Worm (Caenorhabditis elegans): ENCODE data around the gene T05A7.12.

Gene T05A7.12

ce11 chrII:4686941-4687340 is 23.9 kb upstream of the T05A7.12 start, which contains the start of gene sre-39:
Gene sre-39 (plus strand): TSS chrII:4687241.
- TF ChIP-seq lsy-2 (tag; optimal IDR thresholded peaks at IDR 0.05) (no peak), zip-8 (tag; optimal IDR thresholded peaks at IDR 0.05) (no peak)

ce11 chrII:4684852-4685251 is 21.8 kb upstream of the T05A7.12 start:
- no peak for TF ChIP-seq M03D4.4 (tag; optimal IDR thresholded peaks at IDR 0.05)
- no peak for TF ChIP-seq blmp-1 (tag; optimal IDR thresholded peaks at IDR 0.05)
- no peak for TF ChIP-seq tbx-8 (GFP tag; optimal IDR thresholded peaks at IDR 0.05)
- no peak for TF ChIP-seq mab-5 (tag; optimal IDR thresholded peaks at IDR 0.05)
- TF ChIP-seq pha-4 (tag; optimal IDR thresholded peaks at IDR 0.05), result no peak
- no peak for TF ChIP-seq hlh-1 (tag; optimal IDR thresholded peaks at IDR 0.05)
- TF ChIP-seq ceh-83 (GFP tag; optimal IDR thresholded peaks at IDR 0.05), result no peak
- TF ChIP-seq lsy-2 (tag; optimal IDR thresholded peaks at IDR 0.05), result no peak
- no peak for TF ChIP-seq unc-39 (tag; optimal IDR thresholded peaks at IDR 0.05)
- no peak for TF ChIP-seq lin-13 (tag; optimal IDR thresholded peaks at IDR 0.05)
- TF ChIP-seq elt-3 (tag; optimal IDR thresholded peaks at IDR 0.05), result no peak
- TF ChIP-seq nhr-237 (tag; optimal IDR thresholded peaks at IDR 0.05), result no peak
- TF ChIP-seq cnd-1 (tag; optimal IDR thresholded peaks at IDR 0.05), result no peak
- no peak for TF ChIP-seq mls-2 (tag; optimal IDR thresholded peaks at IDR 0.05)
- TF ChIP-seq mep-1 (tag; optimal IDR thresholded peaks at IDR 0.05), result no peak

- TF ChIP-seq nhr-76 (tag; optimal IDR thresholded peaks at IDR 0.05) (no peak), mep-1 (tag; optimal IDR thresholded peaks at IDR 0.05) (no peak), mls-2 (tag; optimal IDR thresholded peaks at IDR 0.05) (no peak), nhr-12 (tag; optimal IDR thresholded peaks at IDR 0.05) (no peak), unc-62 (GFP tag; optimal IDR thresholded peaks at IDR 0.05) (no peak), zip-8 (tag; optimal IDR thresholded peaks at IDR 0.05) (no peak), M03D4.4 (tag; optimal IDR thresholded peaks at IDR 0.05) (no peak), blmp-1 (tag; optimal IDR thresholded peaks at IDR 0.05) (no peak), ces-1 (GFP tag; optimal IDR thresholded peaks at IDR 0.05) (no peak), drap-1 (GFP tag; optimal IDR thresholded peaks at IDR 0.05) (no peak), nhr-28 (tag; optimal IDR thresholded peaks at IDR 0.05) (no peak), ceh-39 (tag; optimal IDR thresholded peaks at IDR 0.05) (no peak), sem-2 (GFP tag; optimal IDR thresholded peaks at IDR 0.05) (no peak), snpc-4 (tag; optimal IDR thresholded peaks at IDR 0.05) (no peak)
Observed at ce11 chrII:4683693-4684092, 20.6 kb upstream of the T05A7.12 start, which contains the start of gene sre-40. Gene sre-40 (minus strand): TSS chrII:4683793.

- TF ChIP-seq lin-32 (GFP tag; optimal IDR thresholded peaks at IDR 0.05) (no peak), mab-5 (tag; optimal IDR thresholded peaks at IDR 0.05) (no peak), unc-39 (tag; optimal IDR thresholded peaks at IDR 0.05) (no peak), blmp-1 (tag; optimal IDR thresholded peaks at IDR 0.05) (no peak), tbx-8 (GFP tag; optimal IDR thresholded peaks at IDR 0.05) (no peak), ces-1 (GFP tag; optimal IDR thresholded peaks at IDR 0.05) (no peak), mep-1 (tag; optimal IDR thresholded peaks at IDR 0.05) (no peak), lin-13 (tag; optimal IDR thresholded peaks at IDR 0.05) (no peak), pha-4 (tag; optimal IDR thresholded peaks at IDR 0.05) (no peak), sptf-1 (tag; optimal IDR thresholded peaks at IDR 0.05) (no peak), elt-1 (tag; optimal IDR thresholded peaks at IDR 0.05; ENCODE audit: borderline replicate concordance, insufficient read depth) (no peak)
Observed at ce11 chrII:4681391-4681790, 18.3 kb upstream of the T05A7.12 start, which contains the start of gene T05A7.7. Gene T05A7.7 (minus strand): TSS chrII:4681491.

ce11 chrII:4677916-4678315 is 14.8 kb upstream of the T05A7.12 start, which contains the start of gene T05A7.1:
Gene T05A7.1 (plus strand): TSS chrII:4678216.
- TF ChIP-seq elt-1 (tag; optimal IDR thresholded peaks at IDR 0.05; ENCODE audit: borderline replicate concordance, insufficient read depth) (no peak), nhr-237 (tag; optimal IDR thresholded peaks at IDR 0.05) (no peak), ces-1 (GFP tag; optimal IDR thresholded peaks at IDR 0.05) (no peak), sptf-1 (tag; optimal IDR thresholded peaks at IDR 0.05) (no peak), ztf-11 (tag; optimal IDR thresholded peaks at IDR 0.05) (no peak), tbx-8 (GFP tag; optimal IDR thresholded peaks at IDR 0.05) (no peak), sem-2 (GFP tag; optimal IDR thresholded peaks at IDR 0.05) (no peak), M03D4.4 (tag; optimal IDR thresholded peaks at IDR 0.05) (no peak), ceh-83 (GFP tag; optimal IDR thresholded peaks at IDR 0.05) (no peak), elt-3 (tag; optimal IDR thresholded peaks at IDR 0.05) (no peak), unc-62 (GFP tag; optimal IDR thresholded peaks at IDR 0.05) (no peak), zip-8 (tag; optimal IDR thresholded peaks at IDR 0.05) (no peak), lin-13 (tag; optimal IDR thresholded peaks at IDR 0.05) (no peak), nhr-12 (tag; optimal IDR thresholded peaks at IDR 0.05) (no peak), hlh-1 (tag; optimal IDR thresholded peaks at IDR 0.05) (no peak), lsy-2 (tag; optimal IDR thresholded peaks at IDR 0.05) (no peak), flh-1 (GFP tag; optimal IDR thresholded peaks at IDR 0.05) (no peak)
